Worm (Caenorhabditis elegans) whole organism, young adult: ENCODE results near the gene npr-33.

Experiments used
- K11D2.4 ChIP-seq: fragments of 200-800 bp; sonication (Bioruptor generic); IDR thresholded peaks from 2 replicates; pipeline ENCODE4 v1.3.6; 2022; ENCODE audit warnings: missing genetic modification reagents, missing genetic modification characterization, missing compliant biosample characterization
- let-607 ChIP-seq, 2 experiments: fragments of 200-800 bp in 1 of 2; sonication (Bioruptor generic) in 1 of 2; sonication (generic microtip) in 1 of 2; optimal IDR thresholded peaks; 2 replicates each; lab custom pipeline; 2016 to 2018; ENCODE audit warnings: mild to moderate bottlenecking in 2 of 2, missing compliant biosample characterization in 2 of 2, missing genetic modification characterization in 2 of 2, moderate library complexity in 2 of 2, missing genotype in 1 of 2
- madf-8 ChIP-seq: fragments of 200-800 bp; sonication (Bioruptor generic); conservative IDR thresholded peaks from 2 replicates; pipeline ENCODE4 v1.3.6; 2022; ENCODE audit warnings: missing genetic modification reagents, missing genetic modification characterization, missing compliant biosample characterization

Gene npr-33

ce11 chrX:15958767-15959166 lies 48.3 kb downstream of the npr-33 start, which contains the start of gene C09G1.5:
Gene C09G1.5 (plus strand): TSS chrX:15959067.
- no peak for TF ChIP-seq K11D2.4 (GFP tag; lab: Robert Waterston, UW)
- no peak for TF ChIP-seq let-607 (tag; optimal IDR thresholded peaks at IDR 0.05; lab: Kevin White, UChicago)
- no peak for TF ChIP-seq madf-8 (GFP tag; lab: Robert Waterston, UW)
